Fruit fly (Drosophila melanogaster) ovary, adult (tissue): Measurements from ENCODE around the gene Dph4.

Source experiments
- CG17801 ChIP-seq: fragments of 200-800 bp; optimal IDR thresholded peaks from 2 replicates; lab custom pipeline; 2019; ENCODE audit warnings: missing biosample characterization, mild to moderate bottlenecking, missing genetic modification characterization, moderate library complexity; ENCODE audit not compliant: partially characterized antibody

The Dph4 gene

DNA sequence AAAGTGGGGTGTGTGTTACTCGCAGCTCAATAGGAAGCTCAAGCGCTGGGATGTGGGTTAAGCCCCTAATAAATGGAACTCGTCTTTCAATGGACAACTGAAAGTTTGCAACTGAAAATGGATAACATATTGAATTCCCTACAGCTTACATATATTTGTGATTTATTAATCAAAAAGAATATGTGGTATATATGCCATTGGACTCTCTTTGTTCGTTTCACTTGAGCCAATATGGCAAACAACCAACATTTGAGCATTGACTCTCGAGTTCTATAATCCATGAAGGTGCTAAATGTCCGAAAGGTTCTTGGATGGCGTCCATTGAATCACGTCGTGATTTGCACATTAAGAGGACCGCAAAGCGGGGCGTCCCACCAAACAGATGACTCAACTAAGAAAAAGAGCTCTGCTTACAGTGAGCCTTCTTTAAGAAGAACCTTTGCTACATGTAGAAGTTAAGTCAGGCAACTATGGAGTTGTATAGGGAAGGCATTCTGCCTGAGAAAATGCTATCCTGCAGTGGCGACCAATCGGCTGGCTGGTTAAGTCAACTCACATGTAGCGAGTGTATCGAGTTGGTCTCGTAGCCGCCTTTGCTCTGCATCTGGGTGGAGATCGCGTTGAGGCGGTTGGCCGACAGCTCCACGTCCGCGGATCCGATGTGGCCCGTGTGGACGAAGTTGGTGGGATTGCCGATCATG is 5.9 kb downstream of the Dph4 start:
- no peak for TF ChIP-seq CG17801 (GFP tag; lab: Kevin White, UChicago)

DNA sequence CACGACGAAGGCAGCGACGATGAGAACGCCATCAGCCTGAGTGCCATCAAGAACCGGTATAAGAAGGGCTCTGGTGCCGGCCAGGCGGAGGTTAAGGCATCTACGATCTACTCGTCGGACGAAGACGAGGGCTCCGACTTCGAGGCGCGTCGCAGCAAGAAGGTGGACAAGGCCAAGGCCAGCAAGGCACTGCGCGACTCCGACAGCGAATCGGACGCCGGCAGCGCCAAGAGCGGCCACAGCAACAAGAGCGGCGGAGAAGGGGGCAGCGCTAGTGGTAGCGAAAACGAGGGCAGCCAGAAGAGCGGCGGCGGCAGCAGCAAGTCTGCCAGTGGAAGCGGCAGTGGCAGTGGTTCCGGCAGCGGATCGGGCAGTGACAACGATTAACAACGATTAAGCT is 8.4 kb downstream of the Dph4 start:
- TF ChIP-seq CG17801 (GFP tag; lab: Kevin White, UChicago): no peak

DNA sequence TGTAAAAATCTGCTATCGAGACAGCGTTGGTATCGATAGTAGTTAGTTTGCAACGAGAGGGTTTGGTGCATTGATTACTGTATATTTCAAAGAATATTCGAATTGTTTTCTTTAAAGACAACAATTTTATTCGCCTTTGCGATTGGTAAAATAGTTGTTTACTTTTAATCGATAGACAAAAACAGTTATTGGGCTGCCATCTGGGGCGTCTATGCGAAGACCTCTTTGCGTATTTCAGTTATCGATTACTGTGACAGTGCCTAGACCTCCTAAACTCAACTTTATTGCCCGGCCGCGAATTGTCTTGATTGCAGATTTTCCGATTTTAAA is 10.8 kb downstream of the Dph4 start, which contains the start of gene Atu:
TSS of gene Atu (plus strand) at position 245 of the 330 bp plus-strand sequence.
- TF ChIP-seq CG17801 (GFP tag; lab: Kevin White, UChicago): peak; percentile 55

DNA sequence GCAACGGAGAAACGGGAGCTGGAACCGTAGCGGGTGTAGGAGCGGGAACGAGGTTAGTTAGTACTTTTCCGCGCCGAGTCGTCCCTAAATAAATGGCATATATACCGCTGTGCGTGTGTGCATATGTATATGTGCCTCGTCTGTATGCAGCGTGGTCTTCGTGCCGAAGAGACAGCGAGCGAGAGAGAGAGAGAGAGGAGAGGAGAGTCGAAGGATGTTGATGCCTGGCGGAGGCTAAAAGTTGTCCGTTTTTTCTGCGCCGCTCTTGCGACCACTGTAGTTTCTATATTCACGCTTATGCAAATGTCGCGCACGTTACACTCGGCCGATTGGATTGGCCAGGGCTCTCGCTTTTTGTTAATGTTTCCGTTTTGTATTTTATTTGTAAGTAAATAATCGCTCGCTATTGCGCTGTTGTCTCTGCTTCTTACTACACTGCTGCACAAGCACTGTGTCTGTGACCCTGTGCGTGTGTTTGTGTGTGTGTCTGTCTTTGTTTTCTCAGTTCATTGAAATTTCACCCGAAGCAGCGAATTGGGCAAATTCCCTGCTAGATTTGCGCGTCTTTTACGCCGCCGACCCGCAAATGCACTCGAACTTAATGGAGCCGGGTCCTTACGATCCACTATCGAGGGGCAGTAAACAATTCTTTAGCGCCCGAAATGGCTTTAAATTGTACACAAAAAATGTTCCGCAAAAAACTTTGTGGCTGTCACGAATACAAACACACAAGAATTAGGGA is 11.4 kb downstream of the Dph4 start, which contains the start of gene Rga:
TSS of gene Rga (minus strand) at position 741 of the 742 bp plus-strand sequence.
- no peak for TF ChIP-seq CG17801 (GFP tag; lab: Kevin White, UChicago)

DNA sequence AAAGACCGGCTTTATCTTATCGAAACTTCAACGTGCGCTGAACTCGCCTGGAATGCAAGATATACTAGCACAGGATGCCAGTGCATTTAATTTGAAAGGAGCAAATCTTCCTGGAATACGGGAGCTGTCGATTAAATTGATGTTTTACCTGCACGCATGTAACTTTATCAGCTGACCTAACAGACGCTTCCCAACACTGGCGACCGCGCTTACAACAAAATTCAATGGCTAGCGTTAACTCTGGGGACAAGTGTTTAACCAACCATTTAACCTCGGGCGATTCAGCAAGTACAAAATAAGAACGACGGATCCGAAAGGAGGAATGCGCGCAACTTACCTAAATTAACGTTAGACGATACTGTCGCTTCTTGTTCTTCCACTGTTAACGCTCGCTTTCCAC is 12.2 kb downstream of the Dph4 start:
- TF ChIP-seq CG17801 (GFP tag; lab: Kevin White, UChicago): peak; percentile 4

DNA sequence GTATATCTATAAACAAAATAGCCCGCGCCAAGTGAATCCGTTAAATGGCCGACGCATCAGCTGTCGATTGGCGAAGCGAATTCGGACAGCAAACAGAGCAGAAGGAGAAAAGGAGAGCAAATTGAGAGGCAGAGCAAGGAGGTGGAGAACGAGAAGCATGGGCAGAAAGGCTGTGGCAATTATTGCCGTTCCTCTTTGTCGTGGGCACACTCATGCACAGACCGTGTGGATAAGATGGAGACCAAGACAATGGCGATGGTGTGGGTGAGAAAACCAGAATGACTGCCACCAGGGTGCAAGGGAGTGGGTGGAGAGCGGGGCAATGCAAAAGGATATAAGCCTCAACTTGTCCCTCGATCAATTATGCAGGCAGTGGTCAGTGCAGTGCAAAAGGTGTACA is 12.8 kb downstream of the Dph4 start:
- TF ChIP-seq CG17801 (GFP tag; lab: Kevin White, UChicago): no peak

DNA sequence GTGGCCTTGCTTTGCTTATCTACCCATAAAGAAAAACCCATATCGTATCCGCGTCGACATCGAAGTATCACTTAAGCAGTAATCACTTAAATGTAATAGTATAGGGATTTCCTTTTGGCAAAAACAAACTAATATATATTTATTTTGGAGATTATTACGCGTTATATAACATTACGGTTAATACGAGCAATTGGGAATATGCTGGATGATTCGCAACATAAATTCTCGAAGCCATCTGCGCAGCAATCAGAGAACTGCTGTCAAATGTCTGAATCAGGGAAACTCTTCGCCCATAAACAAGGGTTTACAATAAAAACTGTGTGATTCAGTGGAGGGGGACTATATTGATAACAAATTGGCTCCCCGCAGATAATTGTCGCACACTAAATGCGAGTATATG is 13.3 kb downstream of the Dph4 start:
- TF ChIP-seq CG17801 (GFP tag; lab: Kevin White, UChicago): no peak

DNA sequence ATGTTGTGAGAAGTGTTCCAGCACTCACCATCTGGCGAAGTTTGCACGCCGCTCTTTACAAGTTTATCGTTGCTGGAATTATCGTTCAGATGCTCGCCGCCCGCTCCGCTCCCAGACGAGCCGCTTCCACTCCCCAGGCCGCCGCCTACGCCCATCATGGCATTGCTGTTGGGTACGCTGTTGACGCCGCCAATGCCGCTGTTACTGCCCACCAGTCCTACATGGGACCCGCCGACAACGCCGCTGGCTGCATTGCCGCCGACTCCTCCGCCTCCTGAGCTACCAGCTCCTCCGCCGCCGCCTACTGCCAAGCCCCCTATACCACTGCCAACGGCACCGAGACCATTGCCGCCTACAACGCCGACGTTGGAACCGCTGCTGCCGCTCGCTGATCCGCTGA is 15.5 kb downstream of the Dph4 start:
- no peak for TF ChIP-seq CG17801 (GFP tag; lab: Kevin White, UChicago)

DNA sequence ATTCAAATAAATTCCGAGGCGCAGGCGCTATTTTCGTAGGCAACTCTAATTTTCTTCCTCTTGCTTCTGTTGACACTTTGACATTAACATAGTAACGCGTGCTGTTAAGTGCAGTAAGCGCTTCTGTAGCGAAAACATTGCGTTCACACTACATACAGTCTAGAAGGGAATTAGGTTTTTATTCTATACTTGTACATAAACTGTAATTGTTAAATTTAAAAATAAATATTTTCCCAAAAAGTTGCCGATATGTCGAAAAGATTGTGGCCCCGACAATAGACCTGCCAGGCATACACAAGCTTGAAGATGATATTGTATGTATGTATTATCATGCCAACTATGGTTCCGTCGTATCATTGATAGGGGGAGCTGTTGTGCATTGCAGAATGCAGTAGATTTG is 17.4 kb downstream of the Dph4 start, which contains the start of gene asl:
TSS of gene asl (minus strand) at position 67 of the 400 bp plus-strand sequence.
- TF ChIP-seq CG17801 (GFP tag; lab: Kevin White, UChicago): no peak

DNA sequence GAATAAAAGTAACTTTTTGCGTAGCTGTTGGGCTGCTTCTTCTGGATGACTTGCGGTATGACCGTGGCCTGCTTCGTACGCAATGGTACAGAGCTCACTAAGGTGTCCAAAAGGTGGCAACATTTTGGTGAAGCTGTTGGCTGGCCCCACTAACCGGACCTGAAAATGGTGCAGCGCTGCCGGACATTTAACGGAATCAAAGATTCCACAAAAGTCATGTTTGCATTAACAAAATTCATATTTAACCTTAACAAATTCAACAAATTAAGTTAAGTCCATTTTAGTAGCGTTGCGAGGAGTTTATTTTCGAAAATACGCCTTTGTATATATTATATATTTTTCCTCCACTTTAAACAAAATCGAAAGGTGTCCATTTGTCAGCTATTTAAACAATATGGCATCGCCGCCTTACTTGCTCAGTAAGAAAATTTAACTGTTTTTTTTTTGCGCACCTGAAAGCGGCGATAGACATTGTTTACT is 22.8 kb downstream of the Dph4 start, which contains the start of the genes kra and SecS:
TSS of gene kra (minus strand) at position 93 of the 480 bp plus-strand sequence.
TSS of gene SecS (plus strand) at position 390 of the 480 bp plus-strand sequence.
- no peak for TF ChIP-seq CG17801 (GFP tag; lab: Kevin White, UChicago)

DNA sequence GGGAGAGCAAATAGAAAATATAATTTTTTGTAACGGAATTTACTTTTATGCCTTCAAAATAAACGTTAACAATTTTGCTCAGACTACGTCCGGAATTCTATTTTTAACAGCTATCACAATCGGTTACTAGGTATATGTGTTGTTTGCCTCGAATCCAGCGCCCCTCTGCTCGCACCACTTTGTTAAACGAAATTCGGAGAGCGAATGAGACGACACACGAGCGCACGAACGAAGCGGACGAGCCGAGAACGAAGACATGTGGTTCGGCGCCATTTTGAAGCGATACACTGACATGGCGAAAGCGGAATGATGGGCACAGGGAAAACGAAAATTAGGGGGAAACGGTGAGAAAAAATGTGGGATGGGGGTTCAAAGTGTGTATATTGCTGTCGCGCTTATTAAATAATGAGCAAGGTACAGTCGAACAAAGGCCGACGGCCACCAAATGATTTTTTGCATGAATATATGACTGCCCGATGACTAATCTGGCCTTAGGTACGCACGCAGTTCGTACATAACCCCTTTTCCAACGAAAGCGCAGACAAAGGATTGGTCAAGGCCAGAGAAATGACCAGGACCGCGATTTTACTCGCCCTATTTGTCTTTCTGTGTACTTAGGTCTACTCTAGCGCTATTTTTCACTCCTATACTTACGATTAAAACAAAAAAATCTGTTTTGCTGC is 23.4 kb downstream of the Dph4 start:
- TF ChIP-seq CG17801 (GFP tag; lab: Kevin White, UChicago): peak; percentile 67

DNA sequence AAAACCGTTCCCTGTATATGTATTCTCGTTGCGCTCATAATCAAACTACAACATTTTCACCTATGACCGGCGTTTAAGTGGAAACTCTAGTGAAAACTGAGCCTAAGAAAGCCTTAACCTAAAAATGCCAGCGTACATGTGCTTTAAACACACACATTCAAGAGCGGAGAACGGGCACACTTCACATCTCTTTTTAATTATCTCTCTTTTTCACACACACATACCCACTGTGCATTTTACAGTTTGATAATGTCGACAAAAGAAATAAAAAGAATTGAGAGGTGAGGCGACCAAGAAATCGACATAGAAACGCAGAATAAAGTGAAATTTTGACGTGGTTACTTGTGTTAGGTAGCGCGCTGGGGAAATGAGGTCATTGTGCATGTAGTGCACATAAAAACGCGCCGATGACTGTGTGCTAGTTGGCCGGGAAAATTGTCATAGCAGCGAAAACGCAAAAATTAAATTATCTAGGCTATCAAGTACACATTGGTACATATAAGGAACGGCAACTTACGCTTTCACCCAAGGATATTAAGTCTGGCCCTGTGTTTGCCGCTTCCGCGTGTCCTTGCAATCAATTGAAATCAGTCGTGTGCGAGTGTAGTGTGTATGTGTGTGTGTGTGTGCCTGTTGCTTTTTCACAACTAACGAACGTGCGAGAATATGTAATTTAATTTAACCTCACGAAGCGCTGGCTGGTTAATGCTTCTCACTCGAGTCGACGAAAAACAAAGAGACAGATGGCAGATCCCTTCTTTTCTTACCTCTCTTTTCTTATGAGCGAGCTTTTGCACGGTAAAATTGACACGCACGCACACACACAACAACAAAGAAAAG is 24.2 kb downstream of the Dph4 start:
- peak; percentile 46 for TF ChIP-seq CG17801 (GFP tag; lab: Kevin White, UChicago)

DNA sequence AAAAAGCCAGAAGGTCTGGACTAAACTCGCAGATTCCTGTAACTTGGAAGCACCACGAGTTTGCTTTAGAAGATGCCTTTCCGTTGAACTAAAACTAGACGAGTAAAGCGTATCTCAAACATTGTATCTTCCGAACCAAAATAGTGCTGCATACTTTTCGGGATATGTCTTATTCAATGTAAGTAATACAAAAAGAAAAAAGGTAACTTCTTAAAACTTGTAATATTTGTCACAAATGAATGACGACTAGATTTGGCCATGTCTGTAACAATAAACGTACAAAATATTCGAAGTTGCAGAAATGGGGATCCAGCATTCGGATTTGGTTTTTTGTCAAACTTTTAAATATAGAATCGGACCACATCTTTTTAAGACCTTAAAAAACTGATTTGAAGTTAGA is 29.0 kb downstream of the Dph4 start:
- peak; percentile 40 for TF ChIP-seq CG17801 (GFP tag; lab: Kevin White, UChicago)

DNA sequence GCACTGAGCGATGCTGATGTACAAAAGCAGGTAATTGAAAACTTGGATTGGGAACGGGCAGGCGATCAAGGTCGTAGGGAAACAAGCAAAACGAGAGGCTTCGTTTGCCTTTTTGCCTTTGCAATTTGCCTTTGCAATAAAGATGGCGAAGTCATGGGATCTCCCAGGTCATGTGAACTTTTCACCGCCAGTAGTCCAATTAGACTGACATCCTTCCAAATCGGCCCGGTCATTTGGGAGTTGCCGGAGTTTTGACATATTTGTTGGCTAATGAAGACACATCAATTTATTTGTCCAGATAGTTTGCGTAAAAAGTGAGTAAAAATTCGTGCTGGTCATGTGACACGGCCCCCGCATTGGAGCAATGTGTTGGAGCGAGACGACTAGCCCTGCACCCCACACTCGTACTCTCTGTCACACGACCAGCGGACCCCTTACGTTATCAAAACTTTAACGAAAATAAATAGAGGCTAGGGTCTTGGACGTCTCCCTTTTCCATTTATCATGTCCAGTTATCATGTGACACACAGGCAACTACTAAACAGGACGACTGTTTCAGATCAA is 31.8 kb downstream of the Dph4 start:
- peak; percentile 22 for TF ChIP-seq CG17801 (GFP tag; lab: Kevin White, UChicago)
